Fruit fly (Drosophila melanogaster): Measurements from ENCODE around the gene CG45012.

CG45012 gene

dm6 chr2L:11829277-11829676 lies 5.1 kb upstream of the CG45012 start, which contains the start of gene esc (continued):
- TF ChIP-seq zfh1 (GFP tag; IDR thresholded peaks at IDR 0.05) (peak; percentile 39; the same call in 1 of the 3 replicates), gsb (GFP tag; IDR thresholded peaks at IDR 0.05) (no peak), stc (GFP tag; IDR thresholded peaks at IDR 0.05) (no peak), MBD-R2 (GFP tag; IDR thresholded peaks at IDR 0.05) (peak; percentile 78), Gsc (GFP tag; IDR thresholded peaks at IDR 0.05) (no peak), disco-r (GFP tag; optimal IDR thresholded peaks at IDR 0.05) (no peak), ttk (GFP tag; IDR thresholded peaks at IDR 0.05) (no peak), bcd (GFP tag; optimal IDR thresholded peaks at IDR 0.05) (peak; percentile 26), dm (GFP tag; optimal IDR thresholded peaks at IDR 0.05) (peak; percentile 26), fu2 (GFP tag; optimal IDR thresholded peaks at IDR 0.05) (peak; percentile 3), Med (GFP tag) (peak; percentile 93), hkb (optimal IDR thresholded peaks at IDR 0.05) (peak; percentile 9), hkb (GFP tag; IDR thresholded peaks at IDR 0.05) (no peak), phol (tag; optimal IDR thresholded peaks at IDR 0.05) (peak; percentile 49), HmgZ (tag; optimal IDR thresholded peaks at IDR 0.05) (peak; percentile 77), kah (GFP tag; optimal IDR thresholded peaks at IDR 0.05) (no peak), lab (GFP tag; optimal IDR thresholded peaks at IDR 0.05) (peak; percentile 36), Dll (GFP tag; IDR thresholded peaks at IDR 0.05; ENCODE audit: partially characterized antibody) (peak; percentile 16; the same call in 1 of the 4 replicates), CG18262 (tag; optimal IDR thresholded peaks at IDR 0.05) (no peak), CG1529 (GFP tag; optimal IDR thresholded peaks at IDR 0.05) (no peak), CG3726 (GFP tag; IDR thresholded peaks at IDR 0.05) (no peak), Hr39 (optimal IDR thresholded peaks at IDR 0.05) (no peak), sug (tag; optimal IDR thresholded peaks at IDR 0.05) (peak; percentile 13), CG12155 (GFP tag; optimal IDR thresholded peaks at IDR 0.05) (peak; percentile 41), Opbp (GFP tag; IDR thresholded peaks at IDR 0.05; ENCODE audit: partially characterized antibody) (peak; percentile 66), caup (GFP tag; optimal IDR thresholded peaks at IDR 0.05; ENCODE audit: severe bottlenecking) (no peak), CG8944 (GFP tag; optimal IDR thresholded peaks at IDR 0.05) (peak; percentile 37), CG10462 (GFP tag; optimal IDR thresholded peaks at IDR 0.05) (no peak), CG33213 (GFP tag; optimal IDR thresholded peaks at IDR 0.05) (peak; percentile 70), zen (tag; optimal IDR thresholded peaks at IDR 0.05) (peak; percentile 62), CG31224 (GFP tag; IDR thresholded peaks at IDR 0.05) (0 out of 2 replicates have a peak, but pooled peaks have one; percentile 9), CG2129 (GFP tag; IDR thresholded peaks at IDR 0.05; ENCODE audit: partially characterized antibody) (no peak), CG15011 (GFP tag; optimal IDR thresholded peaks at IDR 0.05) (no peak), prd (optimal IDR thresholded peaks at IDR 0.05) (no peak), prd (GFP tag; IDR thresholded peaks at IDR 0.05) (peak; percentile 40; the same call in 1 of the 3 replicates), CG10543 (GFP tag; optimal IDR thresholded peaks at IDR 0.05) (no peak), maf-S (GFP tag; optimal IDR thresholded peaks at IDR 0.05) (peak; percentile 25), CG8290 (GFP tag; optimal IDR thresholded peaks at IDR 0.05) (peak; percentile 50), CG8290 (tag; optimal IDR thresholded peaks at IDR 0.05) (no peak), CG32772 (GFP tag; IDR thresholded peaks at IDR 0.05) (peak; percentile 43; the same call in 1 of the 2 replicates), fd102C (GFP tag; optimal IDR thresholded peaks at IDR 0.05) (no peak), CG33557 (GFP tag; optimal IDR thresholded peaks at IDR 0.05) (no peak), tx (GFP tag; optimal IDR thresholded peaks at IDR 0.05) (peak; percentile 29), Pdp1 (GFP tag; optimal IDR thresholded peaks at IDR 0.05) (peak in 1 of 2 experiments; percentile 30), CG1647 (GFP tag; optimal IDR thresholded peaks at IDR 0.05) (no peak), ssp (GFP tag; IDR thresholded peaks at IDR 0.05) (0 out of 2 replicates have a peak, but pooled peaks have one; percentile 24), pho (GFP tag; optimal IDR thresholded peaks at IDR 0.05) (peak; percentile 29), Lhr (GFP tag; optimal IDR thresholded peaks at IDR 0.05) (peak; percentile 88), CG9609 (GFP tag; optimal IDR thresholded peaks at IDR 0.05) (peak; percentile 49), zfh2 (GFP tag; optimal IDR thresholded peaks at IDR 0.05) (peak; percentile 53), ATbp (GFP tag; optimal IDR thresholded peaks at IDR 0.05) (no peak), CG31365 (tag; optimal IDR thresholded peaks at IDR 0.05) (no peak)

Data from whole organism, embryonic.